Worm (Caenorhabditis elegans) whole organism, L4 larva: ENCODE data around the gene fbxb-85.

Experiments used
- F37D6.2 ChIP-seq: sonication (generic microtip); optimal IDR thresholded peaks from 2 replicates; lab custom pipeline; 2016; ENCODE audit warnings: mild to moderate bottlenecking, missing genetic modification characterization, missing compliant biosample characterization
- ZK546.5 ChIP-seq, 2 experiments: sonication (generic microtip); optimal IDR thresholded peaks; 2 replicates each; lab custom pipeline; 2017; ENCODE audit warnings: missing biosample characterization in 2 of 2, missing genetic modification characterization in 2 of 2
- ces-1 ChIP-seq: fragments of 150-350 bp; sonication (generic microtip); optimal IDR thresholded peaks from 4 replicates; lab custom pipeline; 2014; ENCODE audit warnings: missing biosample characterization, missing genetic modification reagents, missing genetic modification characterization
- dpl-1 ChIP-seq: fragments of 150-350 bp; optimal IDR thresholded peaks from 2 replicates; lab custom pipeline; 2014; ENCODE audit warnings: missing biosample characterization, missing genetic modification reagents, missing genetic modification characterization
- fos-1 ChIP-seq: fragments of 150-350 bp; optimal IDR thresholded peaks from 2 replicates; lab custom pipeline; 2014; ENCODE audit warnings: missing biosample characterization, missing genetic modification characterization
- mdl-1 ChIP-seq, 2 experiments: fragments of 150-350 bp in 1 of 2; sonication (generic microtip) in 1 of 2; optimal IDR thresholded peaks; 2 replicates each; lab custom pipeline; 2014 to 2017; ENCODE audit warnings: missing biosample characterization in 2 of 2, missing genetic modification characterization in 2 of 2
- nhr-11 ChIP-seq: fragments of 150-350 bp; optimal IDR thresholded peaks from 2 replicates; lab custom pipeline; 2014; ENCODE audit warnings: missing biosample characterization, missing genetic modification characterization
- pha-4 ChIP-seq, 2 experiments: fragments of 150-350 bp in 1 of 2; fragments of 200-800 bp in 1 of 2; sonication (Bioruptor generic) in 1 of 2; IDR thresholded peaks in 1 of 2; optimal IDR thresholded peaks in 1 of 2; 2 replicates each; pipeline versions ENCODE4 v1.3.6 to Lab custom; 2014 to 2022; ENCODE audit warnings: missing genetic modification characterization in 2 of 2, missing genetic modification reagents in 2 of 2, missing biosample characterization in 1 of 2, missing compliant biosample characterization in 1 of 2
- pqm-1 ChIP-seq: sonication (generic microtip); optimal IDR thresholded peaks from 2 replicates; lab custom pipeline; 2017; ENCODE audit warnings: missing biosample characterization, missing genetic modification characterization
- skn-1 ChIP-seq: fragments of 150-350 bp; optimal IDR thresholded peaks from 2 replicates; lab custom pipeline; 2014; ENCODE audit warnings: missing biosample characterization, missing genetic modification characterization
- tag-97 ChIP-seq: fragments of 200-800 bp; sonication (Bioruptor generic); IDR thresholded peaks from 2 replicates; pipeline ENCODE4 v1.3.6; 2022; ENCODE audit warnings: missing genetic modification characterization, missing compliant biosample characterization
- unc-130 ChIP-seq: sonication (generic microtip); optimal IDR thresholded peaks from 2 replicates; lab custom pipeline; 2016; ENCODE audit warnings: missing genetic modification reagents, missing genetic modification characterization, missing compliant biosample characterization
- unc-62 ChIP-seq, 3 experiments: fragments of 150-350 bp in 1 of 3; sonication (generic microtip); optimal IDR thresholded peaks in 2 of 3; peaks in 1 of 3; 1 replicate in 1 of 3; 2 replicates in 2 of 3; lab custom pipeline; 2014 to 2017; ENCODE audit warnings: missing biosample characterization in 3 of 3, missing genetic modification characterization in 3 of 3, missing genetic modification reagents in 3 of 3, missing genotype in 1 of 3

- TF ChIP-seq unc-130 (GFP tag; lab: Kevin White, UChicago) (no peak), ZK546.5 (tag; optimal IDR thresholded peaks at IDR 0.05; lab: Kevin White, UChicago) (no peak), F37D6.2 (tag; lab: Kevin White, UChicago) (no peak), mdl-1 (tag; optimal IDR thresholded peaks at IDR 0.05; lab: Kevin White, UChicago) (no peak), pha-4 (GFP tag; IDR thresholded peaks at IDR 0.05; lab: Robert Waterston, UW) (no peak), pha-4 (tag; optimal IDR thresholded peaks at IDR 0.05; lab: Kevin White, UChicago) (no peak), pqm-1 (no peak), nhr-11 (no peak), unc-62 (GFP tag; optimal IDR thresholded peaks at IDR 0.05 in 1 of 2; lab: Kevin White, UChicago) (peak in 1 of 2 experiments; percentile 86), unc-62 (tag; optimal IDR thresholded peaks at IDR 0.05; lab: Kevin White, UChicago) (no peak), fos-1 (no peak), skn-1 (tag; lab: Kevin White, UChicago) (no peak), dpl-1 (GFP tag; lab: Kevin White, UChicago) (no peak), ces-1 (GFP tag; lab: Kevin White, UChicago) (no peak), tag-97 (GFP tag; lab: Robert Waterston, UW) (no peak)
Observed at ce11 chrIII:10861375-10861774, 12.6 kb upstream of the fbxb-85 start.
